Worm (Caenorhabditis elegans) whole organism, L4 larva: ENCODE measurements around the gene B0280.7.

Experiments used
- F26F4.8 ChIP-seq: fragments of 200-800 bp; sonication (Bioruptor generic); conservative IDR thresholded peaks from 2 replicates; pipeline ENCODE4 v1.3.6; 2022; ENCODE audit warnings: missing genetic modification characterization, missing compliant biosample characterization
- F49E8.2 ChIP-seq: sonication (generic microtip); optimal IDR thresholded peaks from 2 replicates; lab custom pipeline; 2016; ENCODE audit warnings: missing compliant biosample characterization, mild to moderate bottlenecking, missing genetic modification characterization, borderline replicate concordance
- R02D3.7 ChIP-seq: fragments of 150-350 bp; sonication (generic microtip); optimal IDR thresholded peaks from 3 replicates; lab custom pipeline; 2014; ENCODE audit warnings: missing biosample characterization, missing genetic modification characterization
- T20F7.1 ChIP-seq: fragments of 200-800 bp; sonication (Bioruptor generic); optimal IDR thresholded peaks from 2 replicates; lab custom pipeline; 2018; ENCODE audit warnings: mild to moderate bottlenecking, missing genetic modification characterization, missing compliant biosample characterization
- T26A8.4 ChIP-seq: fragments of 200-800 bp; sonication (Bioruptor generic); IDR thresholded peaks from 2 replicates; pipeline ENCODE4 v1.3.6; 2022; ENCODE audit warnings: missing genetic modification characterization, missing compliant biosample characterization
- aha-1 ChIP-seq: fragments of 150-350 bp; peaks from one replicate; lab custom pipeline; 2014; ENCODE audit warnings: missing biosample characterization, missing genetic modification characterization
- ama-1 ChIP-seq: fragments of 150-350 bp; optimal IDR thresholded peaks from 2 replicates; lab custom pipeline; 2014; ENCODE audit warnings: inconsistent platforms, mixed read lengths
- arid-1 ChIP-seq: fragments of 200-800 bp; sonication (Bioruptor generic); conservative IDR thresholded peaks from 2 replicates; pipeline ENCODE4 v1.3.6; 2022; ENCODE audit warnings: missing genetic modification reagents, missing genetic modification characterization, missing compliant biosample characterization
- attf-4 ChIP-seq: sonication (generic microtip); optimal IDR thresholded peaks from 3 replicates; lab custom pipeline; 2017; ENCODE audit warnings: missing biosample characterization, missing genetic modification characterization
- ceh-44 ChIP-seq: fragments of 200-800 bp; sonication (Bioruptor generic); IDR thresholded peaks from 2 replicates; pipeline ENCODE4 v1.3.6; 2022; ENCODE audit warnings: missing genetic modification reagents, missing genetic modification characterization, missing compliant biosample characterization
- cey-2 ChIP-seq: sonication (generic microtip); optimal IDR thresholded peaks from 3 replicates; lab custom pipeline; 2017; ENCODE audit warnings: missing genetic modification characterization, mild to moderate bottlenecking, missing compliant biosample characterization, antibody characterized with exemption, borderline replicate concordance; ENCODE audit not compliant: insufficient read depth
- dmd-6 ChIP-seq: fragments of 200-800 bp; sonication (Bioruptor generic); IDR thresholded peaks from 2 replicates; pipeline ENCODE4 v1.3.6; 2022; ENCODE audit warnings: missing genetic modification reagents, missing genetic modification characterization, missing compliant biosample characterization
- dmd-8 ChIP-seq: fragments of 200-800 bp; sonication (Bioruptor generic); IDR thresholded peaks from 2 replicates; pipeline ENCODE4 v1.3.6; 2022; ENCODE audit warnings: missing genetic modification characterization, missing compliant biosample characterization
- dpl-1 ChIP-seq: fragments of 150-350 bp; optimal IDR thresholded peaks from 2 replicates; lab custom pipeline; 2014; ENCODE audit warnings: missing biosample characterization, missing genetic modification reagents, missing genetic modification characterization
- duxl-1 ChIP-seq: sonication (generic microtip); optimal IDR thresholded peaks from 2 replicates; lab custom pipeline; 2016; ENCODE audit warnings: mild to moderate bottlenecking, missing genetic modification characterization, moderate library complexity, missing compliant biosample characterization; ENCODE audit not compliant: poor library complexity
- fos-1 ChIP-seq: fragments of 150-350 bp; optimal IDR thresholded peaks from 2 replicates; lab custom pipeline; 2014; ENCODE audit warnings: missing biosample characterization, missing genetic modification characterization
- lin-1 ChIP-seq: fragments of 200-800 bp; sonication (Bioruptor generic); IDR thresholded peaks from 2 replicates; pipeline ENCODE4 v1.3.6; 2022; ENCODE audit warnings: missing genetic modification reagents, missing genetic modification characterization, missing compliant biosample characterization
- lin-38 ChIP-seq: fragments of 200-800 bp; sonication (Bioruptor generic); IDR thresholded peaks from 2 replicates; pipeline ENCODE4 v1.3.6; 2022; ENCODE audit warnings: missing genetic modification reagents, missing genetic modification characterization, missing compliant biosample characterization
- lir-3 ChIP-seq: sonication (generic microtip); optimal IDR thresholded peaks from 2 replicates; lab custom pipeline; 2016; ENCODE audit warnings: mild to moderate bottlenecking, missing genetic modification characterization, missing compliant biosample characterization
- madf-5 ChIP-seq, 2 experiments: fragments of 200-800 bp; sonication (Bioruptor generic); IDR thresholded peaks; 2 replicates each; pipeline ENCODE4 v1.3.6; 2022; ENCODE audit warnings: missing compliant biosample characterization in 2 of 2, missing genetic modification characterization in 2 of 2
- mep-1 ChIP-seq: fragments of 150-350 bp; sonication (generic microtip); optimal IDR thresholded peaks from 3 replicates; lab custom pipeline; 2014; ENCODE audit warnings: missing biosample characterization, missing genetic modification characterization
- nhr-10 ChIP-seq: fragments of 150-350 bp; optimal IDR thresholded peaks from 2 replicates; lab custom pipeline; 2014; ENCODE audit warnings: missing biosample characterization, missing genetic modification characterization
- nhr-11 ChIP-seq: fragments of 150-350 bp; optimal IDR thresholded peaks from 2 replicates; lab custom pipeline; 2014; ENCODE audit warnings: missing biosample characterization, missing genetic modification characterization
- nhr-28 ChIP-seq: fragments of 150-350 bp; optimal IDR thresholded peaks from 2 replicates; lab custom pipeline; 2014; ENCODE audit warnings: missing biosample characterization, missing genetic modification characterization
- nhr-48 ChIP-seq: sonication (generic microtip); optimal IDR thresholded peaks from 2 replicates; lab custom pipeline; 2016; ENCODE audit warnings: mild to moderate bottlenecking, missing genetic modification characterization, missing compliant biosample characterization
- rbr-2 ChIP-seq: sonication (generic microtip); optimal IDR thresholded peaks from 2 replicates; lab custom pipeline; 2016; ENCODE audit warnings: missing genotype, missing genetic modification characterization, missing compliant biosample characterization
- saeg-2 ChIP-seq: fragments of 200-800 bp; sonication (Bioruptor generic); IDR thresholded peaks from 2 replicates; pipeline ENCODE4 v1.3.6; 2022; ENCODE audit warnings: missing genetic modification reagents, missing genetic modification characterization, missing compliant biosample characterization
- tag-97 ChIP-seq: fragments of 200-800 bp; sonication (Bioruptor generic); IDR thresholded peaks from 2 replicates; pipeline ENCODE4 v1.3.6; 2022; ENCODE audit warnings: missing genetic modification characterization, missing compliant biosample characterization
- tra-1 ChIP-seq: fragments of 200-800 bp; sonication (Bioruptor generic); IDR thresholded peaks from 2 replicates; pipeline ENCODE4 v1.3.6; 2022; ENCODE audit warnings: missing genetic modification reagents, missing genetic modification characterization, missing compliant biosample characterization
- unc-39 ChIP-seq: sonication (generic microtip); optimal IDR thresholded peaks from 2 replicates; lab custom pipeline; 2017; ENCODE audit warnings: missing biosample characterization, missing genetic modification characterization
- unc-62 ChIP-seq, 3 experiments: fragments of 150-350 bp in 1 of 3; sonication (generic microtip); optimal IDR thresholded peaks in 2 of 3; peaks in 1 of 3; 1 replicate in 1 of 3; 2 replicates in 2 of 3; lab custom pipeline; 2014 to 2017; ENCODE audit warnings: missing biosample characterization in 3 of 3, missing genetic modification characterization in 3 of 3, missing genetic modification reagents in 3 of 3, missing genotype in 1 of 3
- vab-7 ChIP-seq: fragments of 200-800 bp; sonication (Bioruptor generic); IDR thresholded peaks from 2 replicates; pipeline ENCODE4 v1.3.6; 2022; ENCODE audit warnings: missing genetic modification reagents, missing genetic modification characterization, missing compliant biosample characterization
- zip-2 ChIP-seq: fragments of 150-350 bp; optimal IDR thresholded peaks from 2 replicates; lab custom pipeline; 2014; ENCODE audit warnings: missing biosample characterization, missing genetic modification characterization

Gene B0280.7

ce11 chrIII:7100001-7100400 lies 11.7 kb downstream of the B0280.7 start, which contains the start of gene ZK418.11:
Gene ZK418.11, plus strand, starts transcription at chrIII:7100289.
- TF ChIP-seq zip-2 (tag; lab: Kevin White, UChicago), result no peak
- TF ChIP-seq tag-97 (GFP tag; lab: Robert Waterston, UW), result no peak
- TF ChIP-seq T20F7.1, result no peak
- TF ChIP-seq F49E8.2 (tag; lab: Kevin White, UChicago), result no peak
- no peak for TF ChIP-seq mep-1
- no peak for TF ChIP-seq T26A8.4
- TF ChIP-seq lir-3, result no peak
- no peak for TF ChIP-seq R02D3.7 (tag; lab: Kevin White, UChicago)
- TF ChIP-seq cey-2, result no peak
- TF ChIP-seq tra-1 (GFP tag; lab: Robert Waterston, UW), result no peak
- no peak for TF ChIP-seq duxl-1 (tag; lab: Kevin White, UChicago)
- no peak for TF ChIP-seq lin-1 (GFP tag; lab: Robert Waterston, UW)
- no peak for TF ChIP-seq ceh-44 (GFP tag; lab: Robert Waterston, UW)
- no peak for TF ChIP-seq vab-7
- no peak for TF ChIP-seq dmd-6 (GFP tag; lab: Robert Waterston, UW)

ce11 chrIII:7096481-7096880 lies 15.2 kb downstream of the B0280.7 start:
- TF ChIP-seq nhr-48 (tag; lab: Kevin White, UChicago) (no peak), aha-1 (tag; lab: Kevin White, UChicago) (peak; percentile 96), saeg-2 (GFP tag; lab: Robert Waterston, UW) (no peak)

ce11 chrIII:7095156-7095555 lies 16.5 kb downstream of the B0280.7 start, which contains the start of gene nhr-9:
Gene nhr-9, plus strand, starts transcription at chrIII:7095462.
- TF ChIP-seq arid-1 (no peak), unc-39 (no peak), nhr-10 (no peak), rbr-2 (no peak), F26F4.8 (GFP tag; lab: Robert Waterston, UW) (no peak), T20F7.1 (no peak), madf-5 (GFP tag; IDR thresholded peaks at IDR 0.05; lab: Robert Waterston, UW) (no peak), unc-62 (GFP tag; optimal IDR thresholded peaks at IDR 0.05 in 1 of 2; lab: Kevin White, UChicago) (no peak), unc-62 (tag; optimal IDR thresholded peaks at IDR 0.05; lab: Kevin White, UChicago) (no peak), lin-38 (GFP tag; lab: Robert Waterston, UW) (no peak), tag-97 (GFP tag; lab: Robert Waterston, UW) (no peak), nhr-28 (tag; lab: Kevin White, UChicago) (no peak), tra-1 (GFP tag; lab: Robert Waterston, UW) (no peak), F49E8.2 (tag; lab: Kevin White, UChicago) (no peak), mep-1 (no peak), attf-4 (no peak), aha-1 (tag; lab: Kevin White, UChicago) (no peak), dmd-8 (GFP tag; lab: Robert Waterston, UW) (no peak), fos-1 (tag; lab: Kevin White, UChicago) (no peak), nhr-48 (tag; lab: Kevin White, UChicago) (no peak), dpl-1 (GFP tag; lab: Kevin White, UChicago) (no peak)

ce11 chrIII:7091042-7091441 lies 20.7 kb downstream of the B0280.7 start, which contains the start of gene ZK418.2:
Gene ZK418.2, plus strand, starts transcription at chrIII:7091342.
- peak; percentile 57 for TF ChIP-seq aha-1 (tag; lab: Kevin White, UChicago)
- TF ChIP-seq lir-3, result no peak

- TF ChIP-seq ama-1 (lab: Kevin White, UChicago), result no peak
- peak; percentile 13 for TF ChIP-seq nhr-11 (tag; lab: Kevin White, UChicago)
Measured at ce11 chrIII:7090545-7090944, 21.1 kb downstream of the B0280.7 start, which contains the start of gene ZK418.10. Gene ZK418.10, minus strand, starts transcription at chrIII:7090692.
